Fruit fly (Drosophila melanogaster): Measurements from ENCODE around the gene CG10357.

The CG10357 gene

dm6 chr3L:3632500-3633183 lies 17.5 kb downstream of the CG10357 start (continued):
- TF ChIP-seq lilli (GFP tag; optimal IDR thresholded peaks at IDR 0.05) (peak; percentile 15), CG17328 (GFP tag; IDR thresholded peaks at IDR 0.05) (peak; percentile 83), CG2875 (GFP tag; optimal IDR thresholded peaks at IDR 0.05) (peak; percentile 54), lab (GFP tag; optimal IDR thresholded peaks at IDR 0.05) (peak; percentile 84), sens-2 (GFP tag; IDR thresholded peaks at IDR 0.05) (peak; percentile 56; the same call in 1 of the 2 replicates), p53 (GFP tag; optimal IDR thresholded peaks at IDR 0.05) (no peak), CG13894 (tag; optimal IDR thresholded peaks at IDR 0.05) (peak; percentile 32), CG9215 (GFP tag; IDR thresholded peaks at IDR 0.05) (peak; percentile 92), ara (GFP tag; IDR thresholded peaks at IDR 0.05) (peak; percentile 62; the same call in 1 of the 2 replicates), CG7963 (GFP tag; IDR thresholded peaks at IDR 0.05; ENCODE audit: partially characterized antibody) (no peak), H15 (GFP tag; IDR thresholded peaks at IDR 0.05) (peak; percentile 78; the same call in 1 of the 3 replicates), Nf-YC (tag; optimal IDR thresholded peaks at IDR 0.05) (peak; percentile 97), usp (GFP tag; optimal IDR thresholded peaks at IDR 0.05) (no peak), CG11504 (tag; optimal IDR thresholded peaks at IDR 0.05) (peak; percentile 85), CG4282 (GFP tag; optimal IDR thresholded peaks at IDR 0.05) (no peak), CG11456 (GFP tag; IDR thresholded peaks at IDR 0.05) (peak; percentile 87), disco-r (GFP tag; optimal IDR thresholded peaks at IDR 0.05) (no peak), CG12744 (GFP tag; optimal IDR thresholded peaks at IDR 0.05) (no peak), CG6175 (GFP tag; IDR thresholded peaks at IDR 0.05) (peak; percentile 42; the same call in 2 of the 3 replicates), onecut (GFP tag; IDR thresholded peaks at IDR 0.05) (peak; percentile 76), CG17829 (tag; optimal IDR thresholded peaks at IDR 0.05) (peak; percentile 37), cwo (GFP tag; optimal IDR thresholded peaks at IDR 0.05) (peak; percentile 74), otp (GFP tag; IDR thresholded peaks at IDR 0.05) (peak; percentile 81), amos (GFP tag; IDR thresholded peaks at IDR 0.05; ENCODE audit: partially characterized antibody) (no peak), sug (tag; optimal IDR thresholded peaks at IDR 0.05) (peak; percentile 83)

dm6 chr3L:3634107-3634737 lies 19.0 kb downstream of the CG10357 start:
- TF ChIP-seq CG5953 (GFP tag; IDR thresholded peaks at IDR 0.05) (0 out of 2 replicates have a peak, but pooled peaks have one; percentile 20), CG17568 (GFP tag; optimal IDR thresholded peaks at IDR 0.05) (peak; percentile 47), shn (GFP tag; optimal IDR thresholded peaks at IDR 0.05) (no peak), Sry-δ (GFP tag; optimal IDR thresholded peaks at IDR 0.05) (no peak), CG7357 (GFP tag; IDR thresholded peaks at IDR 0.05) (0 out of 3 replicates have a peak, but pooled peaks have one; percentile 38), cas (GFP tag; IDR thresholded peaks at IDR 0.05) (no peak), Lim3 (GFP tag; IDR thresholded peaks at IDR 0.05) (no peak), p53 (GFP tag; optimal IDR thresholded peaks at IDR 0.05) (no peak), CG3065 (GFP tag; optimal IDR thresholded peaks at IDR 0.05) (peak; percentile 10), pfk (GFP tag; optimal IDR thresholded peaks at IDR 0.05) (no peak), Deaf1 (tag; optimal IDR thresholded peaks at IDR 0.05) (peak; percentile 57), HmgZ (tag; optimal IDR thresholded peaks at IDR 0.05) (peak; percentile 17), gcm (GFP tag; optimal IDR thresholded peaks at IDR 0.05) (peak; percentile 82), D (optimal IDR thresholded peaks at IDR 0.05) (no peak), D (GFP tag; optimal IDR thresholded peaks at IDR 0.05) (peak; percentile 71), CG6254 (GFP tag; optimal IDR thresholded peaks at IDR 0.05) (peak; percentile 64), Dbx (GFP tag; IDR thresholded peaks at IDR 0.05) (no peak), al (GFP tag; IDR thresholded peaks at IDR 0.05) (no peak), jing (GFP tag; optimal IDR thresholded peaks at IDR 0.05) (peak; percentile 12), stc (GFP tag; IDR thresholded peaks at IDR 0.05) (peak; percentile 80), CG1529 (GFP tag; optimal IDR thresholded peaks at IDR 0.05) (peak; percentile 53), CG6175 (GFP tag; IDR thresholded peaks at IDR 0.05) (no peak), CG10462 (GFP tag; optimal IDR thresholded peaks at IDR 0.05) (no peak), CG11696 (GFP tag; IDR thresholded peaks at IDR 0.05) (no peak), ap (GFP tag; IDR thresholded peaks at IDR 0.05) (peak; percentile 52; the same call in 1 of the 2 replicates), CG13123 (GFP tag; optimal IDR thresholded peaks at IDR 0.05) (no peak), E2f2 (GFP tag; IDR thresholded peaks at IDR 0.05) (peak; percentile 40; the same call in 1 of the 2 replicates)

Data from whole organism, embryonic.